Fruit fly (Drosophila melanogaster) whole organism, embryonic: ENCODE data around the gene CG13032.

ENCODE experiments used
- CG1024 ChIP-seq: fragments of 200-800 bp; sonication (Bioruptor generic); IDR thresholded peaks from 2 replicates; pipeline ENCODE4 v1.3.6; 2022; ENCODE audit warnings: missing biosample characterization, missing genetic modification characterization
- CG11456 ChIP-seq: fragments of 200-800 bp; sonication (Bioruptor generic); IDR thresholded peaks from 3 replicates; pipeline ENCODE4 v1.3.6; 2022; ENCODE audit warnings: missing biosample characterization, missing genetic modification characterization
- CG13424 ChIP-seq: fragments of 200-800 bp; sonication (Bioruptor generic); optimal IDR thresholded peaks from 2 replicates; lab custom pipeline; 2019; ENCODE audit warnings: missing biosample characterization, mild to moderate bottlenecking, missing genetic modification characterization, moderate library complexity
- CG14710 ChIP-seq: fragments of 200-800 bp; sonication (Bioruptor generic); optimal IDR thresholded peaks from 3 replicates; lab custom pipeline; 2019; ENCODE audit warnings: missing biosample characterization, mild to moderate bottlenecking, missing genetic modification characterization, moderate library complexity
- CG1602 ChIP-seq: fragments of 200-800 bp; sonication (Bioruptor generic); optimal IDR thresholded peaks from 3 replicates; lab custom pipeline; 2016; ENCODE audit warnings: missing biosample characterization, missing genetic modification characterization
- CG1603 ChIP-seq: fragments of 200-800 bp; sonication (Bioruptor generic); optimal IDR thresholded peaks from 2 replicates; lab custom pipeline; 2019; ENCODE audit warnings: missing biosample characterization, mild to moderate bottlenecking, missing genetic modification characterization, moderate library complexity
- CG18476 ChIP-seq: fragments of 200-800 bp; sonication (Bioruptor generic); optimal IDR thresholded peaks from 2 replicates; lab custom pipeline; 2016; ENCODE audit warnings: missing biosample characterization, mild to moderate bottlenecking, missing genetic modification characterization
- CG3065 ChIP-seq: fragments of 200-800 bp; sonication (Bioruptor generic); optimal IDR thresholded peaks from 2 replicates; lab custom pipeline; 2016; ENCODE audit warnings: missing biosample characterization, missing genetic modification characterization
- CG32772 ChIP-seq: fragments of 200-800 bp; sonication (Bioruptor generic); IDR thresholded peaks from 2 replicates; pipeline ENCODE4 v1.3.6; 2022; ENCODE audit warnings: missing biosample characterization, missing genetic modification characterization
- CG34376 ChIP-seq: fragments of 200-800 bp; sonication (Bioruptor generic); optimal IDR thresholded peaks from 2 replicates; lab custom pipeline; 2018; ENCODE audit warnings: missing biosample characterization, mild to moderate bottlenecking, missing genetic modification characterization
- CG6683 ChIP-seq: fragments of 200-800 bp; sonication (Bioruptor generic); optimal IDR thresholded peaks from 2 replicates; lab custom pipeline; 2017; ENCODE audit warnings: missing biosample characterization, mild to moderate bottlenecking, missing genetic modification characterization, missing genetic modification reagents
- CG7271 ChIP-seq: fragments of 200-800 bp; sonication (Bioruptor generic); optimal IDR thresholded peaks from 2 replicates; lab custom pipeline; 2018; ENCODE audit warnings: missing biosample characterization, mild to moderate bottlenecking, missing genetic modification characterization, moderate library complexity
- CG7357 ChIP-seq: fragments of 200-800 bp; sonication (Bioruptor generic); IDR thresholded peaks from 3 replicates; pipeline ENCODE4 v1.3.6; 2022; ENCODE audit warnings: missing biosample characterization, missing genetic modification characterization
- CG7786 ChIP-seq: fragments of 200-800 bp; sonication (Bioruptor generic); optimal IDR thresholded peaks from 2 replicates; lab custom pipeline; 2016; ENCODE audit warnings: missing biosample characterization, missing genetic modification characterization
- CG9932 ChIP-seq: fragments of 200-800 bp; sonication (Bioruptor generic); IDR thresholded peaks from 2 replicates; pipeline ENCODE4 v1.3.6; 2022; ENCODE audit warnings: missing biosample characterization, missing genetic modification characterization
- Deaf1 ChIP-seq: fragments of 200-800 bp; optimal IDR thresholded peaks from 3 replicates; lab custom pipeline; 2019; ENCODE audit warnings: missing biosample characterization, mild to moderate bottlenecking, missing genetic modification characterization, moderate library complexity
- Dfd ChIP-seq, 2 experiments: fragments of >200 bp; optimal IDR thresholded peaks; 2 replicates each; lab custom pipeline; 2017; ENCODE audit warnings: missing biosample characterization in 2 of 2, missing genetic modification characterization in 2 of 2
- Doc3 ChIP-seq: fragments of 200-800 bp; sonication (Bioruptor generic); IDR thresholded peaks from 3 replicates; pipeline ENCODE4 v1.3.6; 2022; ENCODE audit warnings: missing biosample characterization, missing genetic modification characterization; ENCODE audit not compliant: partially characterized antibody
- H15 ChIP-seq: fragments of 200-800 bp; sonication (Bioruptor generic); IDR thresholded peaks from 3 replicates; pipeline ENCODE4 v1.3.6; 2022; ENCODE audit warnings: missing biosample characterization, missing genetic modification characterization
- HLH3B ChIP-seq: fragments of 200-800 bp; sonication (Bioruptor generic); IDR thresholded peaks from 2 replicates; pipeline ENCODE4 v1.3.6; 2022; ENCODE audit warnings: missing biosample characterization, missing genetic modification characterization
- Hmx ChIP-seq: fragments of 200-800 bp; sonication (Bioruptor generic); optimal IDR thresholded peaks from 2 replicates; lab custom pipeline; 2016; ENCODE audit warnings: missing biosample characterization, missing genetic modification characterization
- Lpt ChIP-seq: fragments of >200 bp; optimal IDR thresholded peaks from 2 replicates; lab custom pipeline; 2018; ENCODE audit warnings: missing biosample characterization, missing genetic modification characterization
- MESR4 ChIP-seq: fragments of 200-800 bp; sonication (Bioruptor generic); optimal IDR thresholded peaks from 2 replicates; lab custom pipeline; 2018; ENCODE audit warnings: missing biosample characterization, mild to moderate bottlenecking, missing genetic modification characterization, moderate library complexity
- Med ChIP-seq: fragments of 200-800 bp; sonication (Bioruptor generic); peaks from one replicate; lab custom pipeline; 2016; ENCODE audit warnings: missing biosample characterization, missing genetic modification characterization, mild to moderate bottlenecking, inconsistent platforms, moderate library complexity
- Myb ChIP-seq: fragments of 200-800 bp; sonication (Bioruptor generic); optimal IDR thresholded peaks from 2 replicates; lab custom pipeline; 2016; ENCODE audit warnings: missing biosample characterization, missing genetic modification characterization
- Nf-YA ChIP-seq: fragments of 200-800 bp; sonication (Bioruptor generic); IDR thresholded peaks from 2 replicates; pipeline ENCODE4 v1.3.6; 2022; ENCODE audit warnings: missing biosample characterization, missing genetic modification characterization
- Pdp1 ChIP-seq, 2 experiments: fragments of 200-800 bp; sonication (Bioruptor generic); optimal IDR thresholded peaks; 3 replicates each; lab custom pipeline; 2016; ENCODE audit warnings: missing biosample characterization in 2 of 2, missing genetic modification characterization in 2 of 2, mild to moderate bottlenecking in 1 of 2, moderate library complexity in 1 of 2
- Ssrp ChIP-seq: fragments of 200-800 bp; sonication (Bioruptor generic); optimal IDR thresholded peaks from 2 replicates; lab custom pipeline; 2018; ENCODE audit warnings: missing biosample characterization, mild to moderate bottlenecking, missing genetic modification characterization, moderate library complexity
- bbx ChIP-seq: fragments of 200-800 bp; sonication (Bioruptor generic); IDR thresholded peaks from 2 replicates; pipeline ENCODE4 v1.3.6; 2022; ENCODE audit warnings: missing biosample characterization, missing genetic modification characterization; ENCODE audit not compliant: partially characterized antibody
- cg ChIP-seq: fragments of 200-800 bp; sonication (Bioruptor generic); optimal IDR thresholded peaks from 3 replicates; lab custom pipeline; 2019; ENCODE audit warnings: missing biosample characterization, mild to moderate bottlenecking, missing genetic modification characterization, moderate library complexity
- chm ChIP-seq: fragments of 200-800 bp; sonication (Bioruptor generic); IDR thresholded peaks from 2 replicates; pipeline ENCODE4 v1.3.6; 2022; ENCODE audit warnings: missing biosample characterization, missing genetic modification characterization
- crc ChIP-seq: fragments of 200-800 bp; sonication (Bioruptor generic); optimal IDR thresholded peaks from 2 replicates; lab custom pipeline; 2016; ENCODE audit warnings: missing biosample characterization, missing genetic modification characterization
- cwo ChIP-seq: fragments of 200-800 bp; sonication (Bioruptor generic); optimal IDR thresholded peaks from 3 replicates; lab custom pipeline; 2017; ENCODE audit warnings: missing biosample characterization, missing genetic modification characterization, mild to moderate bottlenecking, moderate library complexity, missing genetic modification reagents
- dan ChIP-seq: fragments of 200-800 bp; sonication (Bioruptor generic); IDR thresholded peaks from 2 replicates; pipeline ENCODE4 v1.3.6; 2022; ENCODE audit warnings: missing biosample characterization, missing genetic modification characterization
- hb ChIP-seq: fragments of 200-800 bp; sonication (Bioruptor generic); IDR thresholded peaks from 3 replicates; pipeline ENCODE4 v1.3.6; 2022; ENCODE audit warnings: missing biosample characterization, missing genetic modification characterization; ENCODE audit not compliant: partially characterized antibody
- hkb ChIP-seq, 2 experiments: fragments of 200-800 bp in 1 of 2; fragments of >200 bp in 1 of 2; sonication (Bioruptor generic) in 1 of 2; IDR thresholded peaks in 1 of 2; optimal IDR thresholded peaks in 1 of 2; 2 replicates each; pipeline versions ENCODE4 v1.3.6 to Lab custom; 2017 to 2022; ENCODE audit warnings: missing biosample characterization in 1 of 2, missing genetic modification characterization in 1 of 2
- hth ChIP-seq: fragments of >200 bp; optimal IDR thresholded peaks from 2 replicates; lab custom pipeline; 2017; ENCODE audit warnings: inconsistent platforms
- jing ChIP-seq: fragments of 200-800 bp; sonication (Bioruptor generic); optimal IDR thresholded peaks from 2 replicates; lab custom pipeline; 2018; ENCODE audit warnings: missing biosample characterization, mild to moderate bottlenecking, missing genetic modification characterization
- jumu ChIP-seq: fragments of 200-800 bp; sonication (Bioruptor generic); optimal IDR thresholded peaks from 3 replicates; lab custom pipeline; 2016; ENCODE audit warnings: missing biosample characterization, missing genetic modification characterization
- mam ChIP-seq: fragments of 200-800 bp; sonication (Bioruptor generic); optimal IDR thresholded peaks from 3 replicates; lab custom pipeline; 2016; ENCODE audit warnings: missing biosample characterization, missing genetic modification characterization
- nerfin-1 ChIP-seq: fragments of 200-800 bp; sonication (Bioruptor generic); optimal IDR thresholded peaks from 3 replicates; lab custom pipeline; 2019; ENCODE audit warnings: missing biosample characterization, mild to moderate bottlenecking, missing genetic modification characterization, moderate library complexity
- oc ChIP-seq: fragments of 200-800 bp; sonication (Bioruptor generic); optimal IDR thresholded peaks from 2 replicates; lab custom pipeline; 2018; ENCODE audit warnings: missing biosample characterization, mild to moderate bottlenecking, missing genetic modification characterization, moderate library complexity
- pfk ChIP-seq: fragments of 200-800 bp; sonication (Bioruptor generic); optimal IDR thresholded peaks from 2 replicates; lab custom pipeline; 2018; ENCODE audit warnings: missing biosample characterization, mild to moderate bottlenecking, missing genetic modification characterization, moderate library complexity
- sqz ChIP-seq: fragments of 200-800 bp; sonication (Bioruptor generic); optimal IDR thresholded peaks from 3 replicates; lab custom pipeline; 2018; ENCODE audit warnings: missing biosample characterization, mild to moderate bottlenecking, missing genetic modification characterization
- tio ChIP-seq: fragments of 200-800 bp; sonication (Bioruptor generic); optimal IDR thresholded peaks from 2 replicates; lab custom pipeline; 2017; ENCODE audit warnings: missing biosample characterization, missing genetic modification characterization, inconsistent platforms
- trem ChIP-seq: fragments of 200-800 bp; optimal IDR thresholded peaks from 3 replicates; lab custom pipeline; 2019; ENCODE audit warnings: missing biosample characterization, mild to moderate bottlenecking, missing genetic modification characterization, moderate library complexity
- ttk ChIP-seq: fragments of 200-800 bp; sonication (Bioruptor generic); IDR thresholded peaks from 2 replicates; pipeline ENCODE4 v2.1.2; 2022; ENCODE audit warnings: missing biosample characterization, missing genetic modification characterization
- wek ChIP-seq: fragments of 200-800 bp; sonication (Bioruptor generic); optimal IDR thresholded peaks from 3 replicates; lab custom pipeline; 2018; ENCODE audit warnings: missing biosample characterization, mild to moderate bottlenecking, missing genetic modification characterization, moderate library complexity

Gene CG13032

DNA sequence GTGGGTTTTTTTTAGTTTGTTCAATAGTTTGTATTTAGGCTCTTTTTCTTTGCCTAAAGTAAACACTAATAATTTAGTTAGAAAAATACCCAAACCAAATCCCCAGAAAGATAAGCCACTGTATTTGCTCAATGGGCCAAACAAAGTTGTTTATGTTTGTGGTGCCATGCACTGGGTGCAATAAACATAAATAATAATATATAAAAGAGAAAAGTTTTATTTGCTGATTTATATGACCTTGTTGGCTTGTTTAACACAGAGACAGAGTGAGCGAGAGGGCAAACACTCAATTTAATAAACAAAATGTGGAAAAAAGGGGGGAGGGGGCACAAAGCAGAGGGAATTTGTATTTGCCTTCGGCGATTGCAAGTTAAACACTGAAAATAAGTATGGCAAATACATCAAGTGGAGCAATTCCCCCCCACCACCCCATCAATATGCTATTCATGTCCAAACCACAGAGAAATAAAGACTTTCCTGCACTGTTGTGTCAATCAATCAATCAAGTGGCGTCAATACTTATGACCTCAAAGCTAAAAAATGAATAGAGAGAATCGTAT is 33.2 kb upstream of the CG13032 start (continued):
- TF ChIP-seq CG3065 (GFP tag; lab: Kevin White, UChicago) (no peak), CG1024 (GFP tag; lab: Robert Waterston, UW) (no peak), dan (GFP tag; lab: Robert Waterston, UW) (no peak), CG7271 (peak; percentile 66), CG7357 (GFP tag; lab: Robert Waterston, UW) (no peak), Ssrp (tag; lab: Kevin White, UChicago) (no peak), Lpt (GFP tag; lab: Kevin White, UChicago) (no peak), hth (lab: Kevin White, UChicago) (no peak), trem (tag; lab: Kevin White, UChicago) (peak; percentile 60), bbx (GFP tag; lab: Robert Waterston, UW) (no peak), ttk (GFP tag; lab: Robert Waterston, UW) (no peak), Dfd (GFP tag; optimal IDR thresholded peaks at IDR 0.05; lab: Kevin White, UChicago) (no peak), Myb (GFP tag; lab: Kevin White, UChicago) (no peak), cg (GFP tag; lab: Kevin White, UChicago) (no peak), wek (GFP tag; lab: Kevin White, UChicago) (peak; percentile 5), nerfin-1 (tag; lab: Kevin White, UChicago) (peak; percentile 63), CG6683 (GFP tag; lab: Kevin White, UChicago) (no peak), chm (no peak), CG13424 (tag; lab: Kevin White, UChicago) (no peak), sqz (GFP tag; lab: Kevin White, UChicago) (peak; percentile 22), CG18476 (GFP tag; lab: Kevin White, UChicago) (no peak), Deaf1 (tag; lab: Kevin White, UChicago) (no peak), mam (GFP tag; lab: Kevin White, UChicago) (no peak), pfk (GFP tag; lab: Kevin White, UChicago) (no peak), CG1603 (tag; lab: Kevin White, UChicago) (no peak), CG11456 (GFP tag; lab: Robert Waterston, UW) (no peak), H15 (GFP tag; lab: Robert Waterston, UW) (no peak), CG1602 (GFP tag; lab: Kevin White, UChicago) (no peak), crc (GFP tag; lab: Kevin White, UChicago) (no peak), CG34376 (GFP tag; lab: Kevin White, UChicago) (no peak), Pdp1 (GFP tag; optimal IDR thresholded peaks at IDR 0.05; lab: Kevin White, UChicago) (no peak), HLH3B (GFP tag; lab: Robert Waterston, UW) (no peak), hkb (optimal IDR thresholded peaks at IDR 0.05; lab: Kevin White, UChicago) (no peak), hkb (GFP tag; IDR thresholded peaks at IDR 0.05; lab: Robert Waterston, UW) (0 out of 2 replicates have a peak, but pooled peaks have one; percentile 29), Med (GFP tag; lab: Kevin White, UChicago) (no peak), CG7786 (GFP tag; lab: Kevin White, UChicago) (no peak), cwo (no peak), Doc3 (GFP tag; lab: Robert Waterston, UW) (no peak), hb (no peak), jing (GFP tag; lab: Kevin White, UChicago) (no peak), CG14710 (tag; lab: Kevin White, UChicago) (peak; percentile 65), oc (tag; lab: Kevin White, UChicago) (peak; percentile 15), Nf-YA (GFP tag; lab: Robert Waterston, UW) (no peak), MESR4 (GFP tag; lab: Kevin White, UChicago) (no peak), CG9932 (no peak), jumu (GFP tag; lab: Kevin White, UChicago) (no peak), Hmx (GFP tag; lab: Kevin White, UChicago) (no peak), CG32772 (no peak), tio (no peak)
